Fruit fly (Drosophila melanogaster) whole organism, embryonic: ENCODE measurements around the gene Sfp33A2.

Experiments used
- Atf3 ChIP-seq: fragments of 200-800 bp; sonication (Bioruptor generic); optimal IDR thresholded peaks from 3 replicates; lab custom pipeline; 2016; ENCODE audit warnings: missing biosample characterization, missing genetic modification characterization
- CG10431 ChIP-seq: fragments of 200-800 bp; sonication (Bioruptor generic); optimal IDR thresholded peaks from 3 replicates; lab custom pipeline; 2018; ENCODE audit warnings: missing biosample characterization, mild to moderate bottlenecking, missing genetic modification characterization
- CG10543 ChIP-seq: fragments of 200-800 bp; sonication (Bioruptor generic); optimal IDR thresholded peaks from 3 replicates; lab custom pipeline; 2017; ENCODE audit warnings: missing biosample characterization, mild to moderate bottlenecking, missing genetic modification characterization, moderate library complexity
- CG13424 ChIP-seq: fragments of 200-800 bp; sonication (Bioruptor generic); optimal IDR thresholded peaks from 2 replicates; lab custom pipeline; 2019; ENCODE audit warnings: missing biosample characterization, mild to moderate bottlenecking, missing genetic modification characterization, moderate library complexity
- CG13624 ChIP-seq: fragments of 200-800 bp; sonication (Bioruptor generic); optimal IDR thresholded peaks from 2 replicates; lab custom pipeline; 2016; ENCODE audit warnings: missing biosample characterization, missing genetic modification characterization
- CG14441 ChIP-seq: fragments of 200-800 bp; sonication (Bioruptor generic); IDR thresholded peaks from 2 replicates; pipeline ENCODE4 v1.3.6; 2022; ENCODE audit warnings: missing biosample characterization, missing genetic modification characterization
- CG14667 ChIP-seq: fragments of 200-800 bp; sonication (Bioruptor generic); IDR thresholded peaks from 2 replicates; pipeline ENCODE4 v1.3.6; 2022; ENCODE audit warnings: missing biosample characterization, missing genetic modification characterization
- CG15479 ChIP-seq: fragments of 200-800 bp; sonication (Bioruptor generic); optimal IDR thresholded peaks from 3 replicates; lab custom pipeline; 2019; ENCODE audit warnings: missing biosample characterization, mild to moderate bottlenecking, missing genetic modification characterization, moderate library complexity
- CG16815 ChIP-seq: fragments of 200-800 bp; sonication (Bioruptor generic); optimal IDR thresholded peaks from 3 replicates; lab custom pipeline; 2017; ENCODE audit warnings: missing biosample characterization, mild to moderate bottlenecking, missing genetic modification characterization
- CG16863 ChIP-seq: fragments of 200-800 bp; sonication (Bioruptor generic); optimal IDR thresholded peaks from 3 replicates; lab custom pipeline; 2016; ENCODE audit warnings: missing biosample characterization, missing genetic modification characterization
- CG17328 ChIP-seq: fragments of 200-800 bp; sonication (Bioruptor generic); IDR thresholded peaks from 2 replicates; pipeline ENCODE4 v1.3.6; 2022; ENCODE audit warnings: missing biosample characterization, missing genetic modification characterization
- CG18619 ChIP-seq: fragments of 200-800 bp; sonication (Bioruptor generic); optimal IDR thresholded peaks from 3 replicates; lab custom pipeline; 2017; ENCODE audit warnings: missing biosample characterization, mild to moderate bottlenecking, missing genetic modification characterization
- CG2120 ChIP-seq: fragments of 200-800 bp; sonication (Bioruptor generic); optimal IDR thresholded peaks from 3 replicates; lab custom pipeline; 2016; ENCODE audit warnings: missing biosample characterization, missing genetic modification characterization
- CG31441 ChIP-seq: fragments of 200-800 bp; sonication (Bioruptor generic); IDR thresholded peaks from 2 replicates; pipeline ENCODE4 v1.3.6; 2022; ENCODE audit warnings: missing biosample characterization, missing genetic modification characterization
- CG3995 ChIP-seq: fragments of 200-800 bp; sonication (Bioruptor generic); optimal IDR thresholded peaks from 3 replicates; lab custom pipeline; 2016; ENCODE audit warnings: missing biosample characterization, missing genetic modification characterization
- CG4282 ChIP-seq: fragments of 200-800 bp; sonication (Bioruptor generic); optimal IDR thresholded peaks from 2 replicates; lab custom pipeline; 2016; ENCODE audit warnings: missing biosample characterization, missing genetic modification characterization
- CG4360 ChIP-seq: fragments of 200-800 bp; sonication (Bioruptor generic); IDR thresholded peaks from 2 replicates; pipeline ENCODE4 v1.3.6; 2022; ENCODE audit warnings: missing biosample characterization, missing genetic modification characterization
- CG43689 ChIP-seq: fragments of 200-800 bp; sonication (Bioruptor generic); IDR thresholded peaks from 2 replicates; pipeline ENCODE4 v1.3.6; 2022; ENCODE audit warnings: missing biosample characterization, missing genetic modification characterization
- CG4820 ChIP-seq: fragments of 200-800 bp; sonication (Bioruptor generic); optimal IDR thresholded peaks from 3 replicates; lab custom pipeline; 2016; ENCODE audit warnings: missing biosample characterization, missing genetic modification characterization
- CG8359 ChIP-seq: fragments of 200-800 bp; sonication (Bioruptor generic); optimal IDR thresholded peaks from 2 replicates; lab custom pipeline; 2017; ENCODE audit warnings: missing biosample characterization, mild to moderate bottlenecking, missing genetic modification characterization, borderline replicate concordance
- CG8478 ChIP-seq: fragments of >200 bp; optimal IDR thresholded peaks from 2 replicates; lab custom pipeline; 2018
- CG8924 ChIP-seq: fragments of 200-800 bp; optimal IDR thresholded peaks from 3 replicates; lab custom pipeline; 2019; ENCODE audit warnings: missing biosample characterization, mild to moderate bottlenecking, missing genetic modification characterization, moderate library complexity
- CG9727 ChIP-seq: fragments of 200-800 bp; sonication (Bioruptor generic); optimal IDR thresholded peaks from 3 replicates; lab custom pipeline; 2017; ENCODE audit warnings: missing biosample characterization, mild to moderate bottlenecking, missing genetic modification characterization
- CoRest ChIP-seq: fragments of 200-800 bp; sonication (Bioruptor generic); optimal IDR thresholded peaks from 3 replicates; lab custom pipeline; 2018; ENCODE audit warnings: missing biosample characterization, mild to moderate bottlenecking, missing genetic modification characterization, moderate library complexity
- Dip2 ChIP-seq: fragments of 200-800 bp; sonication (Bioruptor generic); IDR thresholded peaks from 2 replicates; pipeline ENCODE4 v1.3.6; 2022; ENCODE audit warnings: missing biosample characterization, missing genetic modification characterization
- Doc3 ChIP-seq: fragments of 200-800 bp; sonication (Bioruptor generic); IDR thresholded peaks from 3 replicates; pipeline ENCODE4 v1.3.6; 2022; ENCODE audit warnings: missing biosample characterization, missing genetic modification characterization; ENCODE audit not compliant: partially characterized antibody
- Ets65A ChIP-seq: fragments of 200-800 bp; sonication (Bioruptor generic); peaks from one replicate; lab custom pipeline; 2016; ENCODE audit warnings: missing biosample characterization, missing genetic modification characterization
- Ets97D ChIP-seq: fragments of 200-800 bp; sonication (Bioruptor generic); optimal IDR thresholded peaks from 3 replicates; lab custom pipeline; 2016; ENCODE audit warnings: missing biosample characterization, missing genetic modification characterization
- Fer1 ChIP-seq: fragments of 200-800 bp; sonication (Bioruptor generic); optimal IDR thresholded peaks from 2 replicates; lab custom pipeline; 2017; ENCODE audit warnings: missing biosample characterization, mild to moderate bottlenecking, missing genetic modification characterization
- HLHmδ ChIP-seq: fragments of 200-800 bp; sonication (Bioruptor generic); optimal IDR thresholded peaks from 2 replicates; lab custom pipeline; 2018; ENCODE audit warnings: missing biosample characterization, mild to moderate bottlenecking, missing genetic modification characterization, moderate library complexity
- MBD-R2 ChIP-seq: fragments of 200-800 bp; sonication (Bioruptor generic); IDR thresholded peaks from 2 replicates; pipeline ENCODE4 v1.3.6; 2022; ENCODE audit warnings: missing biosample characterization, missing genetic modification characterization
- NfI ChIP-seq: fragments of 200-800 bp; sonication (Bioruptor generic); optimal IDR thresholded peaks from 3 replicates; lab custom pipeline; 2018; ENCODE audit warnings: missing biosample characterization, mild to moderate bottlenecking, missing genetic modification characterization, moderate library complexity
- Optix ChIP-seq: fragments of 200-800 bp; sonication (Bioruptor generic); IDR thresholded peaks from 3 replicates; pipeline ENCODE4 v1.3.6; 2022; ENCODE audit warnings: missing biosample characterization, missing genetic modification characterization
- Ssrp ChIP-seq: fragments of 200-800 bp; sonication (Bioruptor generic); optimal IDR thresholded peaks from 2 replicates; lab custom pipeline; 2018; ENCODE audit warnings: missing biosample characterization, mild to moderate bottlenecking, missing genetic modification characterization, moderate library complexity
- TFAM ChIP-seq: fragments of 200-800 bp; sonication (Bioruptor generic); optimal IDR thresholded peaks from 2 replicates; lab custom pipeline; 2017; ENCODE audit warnings: missing biosample characterization, missing genetic modification characterization, inconsistent platforms
- Trl ChIP-seq, 3 experiments: fragments of >200 bp in 2 of 3; fragments of 200-800 bp in 1 of 3; sonication (Bioruptor generic) in 1 of 3; optimal IDR thresholded peaks; 2 replicates in 1 of 3; 3 replicates in 2 of 3; lab custom pipeline; 2016 to 2017; ENCODE audit warnings: missing biosample characterization in 1 of 3, missing genetic modification characterization in 1 of 3
- abd-A ChIP-seq: fragments of 200-800 bp; sonication (Bioruptor generic); optimal IDR thresholded peaks from 3 replicates; lab custom pipeline; 2019; ENCODE audit warnings: missing biosample characterization, mild to moderate bottlenecking, missing genetic modification characterization, moderate library complexity
- bsh ChIP-seq, 2 experiments: fragments of 200-800 bp; sonication (Bioruptor generic); optimal IDR thresholded peaks; 2 replicates each; lab custom pipeline; 2017 to 2018; ENCODE audit warnings: mild to moderate bottlenecking in 2 of 2, missing biosample characterization in 2 of 2, missing genetic modification characterization in 2 of 2, moderate library complexity in 1 of 2
- dmrt11E ChIP-seq: fragments of 200-800 bp; sonication (Bioruptor generic); optimal IDR thresholded peaks from 3 replicates; lab custom pipeline; 2018; ENCODE audit warnings: missing biosample characterization, mild to moderate bottlenecking, missing genetic modification characterization, moderate library complexity
- dmrt99B ChIP-seq: fragments of 200-800 bp; sonication (Bioruptor generic); optimal IDR thresholded peaks from 2 replicates; lab custom pipeline; 2018; ENCODE audit warnings: missing biosample characterization, mild to moderate bottlenecking, missing genetic modification characterization, moderate library complexity
- lov ChIP-seq, 2 experiments: fragments of 200-800 bp in 1 of 2; fragments of >200 bp in 1 of 2; sonication (Bioruptor generic) in 1 of 2; IDR thresholded peaks in 1 of 2; optimal IDR thresholded peaks in 1 of 2; 2 replicates in 1 of 2; 3 replicates in 1 of 2; pipeline versions ENCODE4 v1.3.6 to Lab custom; 2017 to 2022; ENCODE audit warnings: missing biosample characterization in 1 of 2, missing genetic modification characterization in 1 of 2
- maf-S ChIP-seq: fragments of 200-800 bp; sonication (Bioruptor generic); optimal IDR thresholded peaks from 2 replicates; lab custom pipeline; 2016; ENCODE audit warnings: missing biosample characterization, missing genetic modification characterization
- run ChIP-seq: fragments of 200-800 bp; sonication (Bioruptor generic); optimal IDR thresholded peaks from 3 replicates; lab custom pipeline; 2018; ENCODE audit warnings: missing biosample characterization, mild to moderate bottlenecking, missing genetic modification characterization
- salm ChIP-seq: fragments of 200-800 bp; sonication (Bioruptor generic); optimal IDR thresholded peaks from 2 replicates; lab custom pipeline; 2018; ENCODE audit warnings: missing biosample characterization, mild to moderate bottlenecking, missing genetic modification characterization
- seq ChIP-seq: fragments of 200-800 bp; sonication (Bioruptor generic); IDR thresholded peaks from 2 replicates; pipeline ENCODE4 v1.3.6; 2022; ENCODE audit warnings: missing biosample characterization, missing genetic modification characterization
- shn ChIP-seq: fragments of 200-800 bp; sonication (Bioruptor generic); optimal IDR thresholded peaks from 3 replicates; lab custom pipeline; 2016; ENCODE audit warnings: missing biosample characterization, missing genetic modification characterization
- sisA ChIP-seq: fragments of 200-800 bp; sonication (Bioruptor generic); IDR thresholded peaks from 2 replicates; pipeline ENCODE4 v1.3.6; 2022; ENCODE audit warnings: missing biosample characterization, missing genetic modification characterization
- tll ChIP-seq, 2 experiments: fragments of 200-800 bp in 1 of 2; fragments of >200 bp in 1 of 2; sonication (Bioruptor generic) in 1 of 2; optimal IDR thresholded peaks; 2 replicates each; lab custom pipeline; 2017 to 2019; ENCODE audit warnings: missing biosample characterization in 2 of 2, missing genetic modification characterization in 2 of 2, mild to moderate bottlenecking in 1 of 2, moderate library complexity in 1 of 2
- z ChIP-seq: fragments of 200-800 bp; sonication (Bioruptor generic); IDR thresholded peaks from 3 replicates; pipeline ENCODE4 v1.3.6; 2022; ENCODE audit warnings: missing biosample characterization, missing genetic modification characterization

Sfp33A2 gene

DNA sequence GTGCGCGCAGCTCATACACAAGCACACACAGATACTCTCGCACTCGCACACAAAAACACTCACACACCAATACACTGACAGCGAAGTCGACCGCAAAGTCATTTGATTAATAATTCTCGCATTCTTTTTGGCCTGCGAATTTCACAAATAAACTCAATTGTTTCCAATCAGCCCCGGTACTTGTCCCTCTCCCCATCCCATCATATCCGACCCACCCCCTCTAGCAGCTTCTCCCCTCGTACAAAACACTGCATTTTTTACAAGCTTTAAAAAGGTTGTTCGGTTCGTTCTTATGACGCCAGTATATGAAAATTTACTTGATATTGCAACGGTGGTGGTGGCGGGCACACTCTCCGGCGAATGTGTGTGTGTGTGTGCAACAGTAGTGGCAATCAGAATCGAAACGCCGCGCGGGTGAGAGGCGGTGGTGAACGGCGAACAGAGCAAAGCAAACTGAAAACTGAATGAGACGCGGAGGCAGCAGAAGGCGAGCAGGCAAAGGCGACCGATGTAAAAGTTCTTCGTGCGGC, 29.8 kb upstream of the Sfp33A2 start (continued):
- TF ChIP-seq TFAM (GFP tag; lab: Kevin White, UChicago) (no peak), run (tag; lab: Kevin White, UChicago) (peak; percentile 71), CG14667 (GFP tag; lab: Robert Waterston, UW) (no peak), CG8359 (GFP tag; lab: Kevin White, UChicago) (no peak), CG13624 (GFP tag; lab: Kevin White, UChicago) (no peak), MBD-R2 (GFP tag; lab: Robert Waterston, UW) (peak; percentile 31; the same call in 1 of the 2 replicates), CG8478 (peak; percentile 80), z (0 out of 3 replicates have a peak, but pooled peaks have one; percentile 38), abd-A (peak; percentile 95), Atf3 (no peak), CG4282 (GFP tag; lab: Kevin White, UChicago) (no peak), NfI (GFP tag; lab: Kevin White, UChicago) (peak; percentile 8), CG14441 (no peak), CG16815 (GFP tag; lab: Kevin White, UChicago) (no peak), Dip2 (GFP tag; lab: Robert Waterston, UW) (no peak), Fer1 (GFP tag; lab: Kevin White, UChicago) (no peak), CG3995 (GFP tag; lab: Kevin White, UChicago) (no peak), CG17328 (GFP tag; lab: Robert Waterston, UW) (peak; percentile 36; the same call in 1 of the 2 replicates), shn (GFP tag; lab: Kevin White, UChicago) (peak; percentile 18), seq (GFP tag; lab: Robert Waterston, UW) (peak; percentile 46; the same call in 1 of the 2 replicates), salm (tag; lab: Kevin White, UChicago) (no peak), CG8924 (tag; lab: Kevin White, UChicago) (peak; percentile 14), CG13424 (tag; lab: Kevin White, UChicago) (no peak), CG4360 (GFP tag; lab: Robert Waterston, UW) (no peak), lov (optimal IDR thresholded peaks at IDR 0.05; lab: Kevin White, UChicago) (no peak), lov (GFP tag; IDR thresholded peaks at IDR 0.05; lab: Robert Waterston, UW) (0 out of 3 replicates have a peak, but pooled peaks have one; percentile 50), CG2120 (GFP tag; lab: Kevin White, UChicago) (no peak), CG4820 (GFP tag; lab: Kevin White, UChicago) (no peak), Doc3 (no peak)
- TF ChIP-seq, all 482 proteins: peak for 152

DNA sequence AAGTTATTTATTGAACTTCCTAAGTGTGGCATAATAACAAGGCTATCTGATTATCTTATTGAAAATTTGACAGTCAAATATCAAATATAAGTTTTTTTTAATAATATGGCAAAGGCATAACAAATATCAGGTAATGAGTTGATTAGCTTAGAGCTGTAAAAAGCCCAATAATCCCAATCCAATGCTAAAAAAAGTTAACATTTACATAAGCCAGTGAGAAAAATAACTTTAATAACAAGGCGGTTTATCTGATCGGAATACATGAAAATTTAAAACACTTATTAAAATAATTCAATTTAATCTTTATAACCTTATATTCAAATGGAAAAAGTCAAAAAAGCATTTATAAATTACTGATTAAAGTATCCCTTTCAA, 29.2 kb upstream of the Sfp33A2 start:
- no peak for TF ChIP-seq HLHmδ (GFP tag; lab: Kevin White, UChicago)
- no peak for TF ChIP-seq sisA (GFP tag; lab: Robert Waterston, UW)
- no peak for TF ChIP-seq Trl (optimal IDR thresholded peaks at IDR 0.05; lab: Kevin White, UChicago)
- TF ChIP-seq Trl (GFP tag; optimal IDR thresholded peaks at IDR 0.05; lab: Kevin White, UChicago): no peak
- no peak for TF ChIP-seq maf-S
- TF ChIP-seq CG10543: no peak
- TF ChIP-seq Ssrp (tag; lab: Kevin White, UChicago): peak; percentile 18
- TF ChIP-seq CG16863 (GFP tag; lab: Kevin White, UChicago): no peak
- no peak for TF ChIP-seq CG15479 (GFP tag; lab: Kevin White, UChicago)
- peak; percentile 48 for TF ChIP-seq CoRest (tag; lab: Kevin White, UChicago)
- peak; percentile 11; the same call in 1 of the 2 replicates for TF ChIP-seq CG31441
- no peak for TF ChIP-seq run (tag; lab: Kevin White, UChicago)
- no peak for TF ChIP-seq Optix
- TF ChIP-seq dmrt11E (tag; lab: Kevin White, UChicago): no peak
- TF ChIP-seq CG8924 (tag; lab: Kevin White, UChicago): no peak
- TF ChIP-seq CG10431 (GFP tag; lab: Kevin White, UChicago): no peak
- no peak for TF ChIP-seq dmrt99B (tag; lab: Kevin White, UChicago)
- TF ChIP-seq CG43689 (GFP tag; lab: Robert Waterston, UW): no peak
- TF ChIP-seq Ets97D: no peak
- no peak for TF ChIP-seq tll (GFP tag; optimal IDR thresholded peaks at IDR 0.05; lab: Kevin White, UChicago)
- TF ChIP-seq CG18619 (GFP tag; lab: Kevin White, UChicago): peak; percentile 10
- TF ChIP-seq Ets65A (GFP tag; lab: Kevin White, UChicago): peak; percentile 62
- no peak for TF ChIP-seq bsh (GFP tag; optimal IDR thresholded peaks at IDR 0.05; lab: Kevin White, UChicago)
- TF ChIP-seq CG9727 (GFP tag; lab: Kevin White, UChicago): peak; percentile 1
